Fruit fly (Drosophila melanogaster) whole organism, embryonic: ENCODE measurements around the gene SPARC.

Experiments
- BtbVII ChIP-seq: fragments of 200-800 bp; sonication (Bioruptor generic); optimal IDR thresholded peaks from 3 replicates; lab custom pipeline; 2017; ENCODE audit warnings: missing biosample characterization, mild to moderate bottlenecking, missing genetic modification characterization
- CG10209 ChIP-seq: fragments of 200-800 bp; sonication (Bioruptor generic); optimal IDR thresholded peaks from 3 replicates; lab custom pipeline; 2017; ENCODE audit warnings: missing biosample characterization, mild to moderate bottlenecking, missing genetic modification characterization, missing genetic modification reagents
- CG10321 ChIP-seq: fragments of 200-800 bp; sonication (Bioruptor generic); IDR thresholded peaks from 2 replicates; pipeline ENCODE4 v1.3.6; 2022; ENCODE audit warnings: missing biosample characterization, missing genetic modification characterization
- CG11247 ChIP-seq: fragments of 200-800 bp; sonication (Bioruptor generic); IDR thresholded peaks from 2 replicates; pipeline ENCODE4 v1.3.6; 2022; ENCODE audit warnings: missing biosample characterization, missing genetic modification characterization
- CG11398 ChIP-seq: fragments of 200-800 bp; sonication (Bioruptor generic); optimal IDR thresholded peaks from 2 replicates; lab custom pipeline; 2016; ENCODE audit warnings: missing biosample characterization, missing genetic modification characterization
- CG11560 ChIP-seq: fragments of 200-800 bp; sonication (Bioruptor generic); IDR thresholded peaks from 3 replicates; pipeline ENCODE4 v1.3.6; 2022; ENCODE audit warnings: missing biosample characterization, missing genetic modification characterization
- CG11723 ChIP-seq: fragments of 200-800 bp; sonication (Bioruptor generic); optimal IDR thresholded peaks from 2 replicates; lab custom pipeline; 2017; ENCODE audit warnings: missing biosample characterization, mild to moderate bottlenecking, missing genetic modification characterization
- CG12769 ChIP-seq: fragments of 200-800 bp; sonication (Bioruptor generic); optimal IDR thresholded peaks from 2 replicates; lab custom pipeline; 2019; ENCODE audit warnings: missing biosample characterization, mild to moderate bottlenecking, missing genetic modification characterization, moderate library complexity
- CG13775 ChIP-seq: fragments of 200-800 bp; sonication (Bioruptor generic); optimal IDR thresholded peaks from 3 replicates; lab custom pipeline; 2017; ENCODE audit warnings: missing biosample characterization, mild to moderate bottlenecking, missing genetic modification characterization
- CG14050 ChIP-seq: fragments of 200-800 bp; sonication (Bioruptor generic); IDR thresholded peaks from 3 replicates; pipeline ENCODE4 v1.3.6; 2022; ENCODE audit warnings: missing biosample characterization, missing genetic modification characterization
- CG15479 ChIP-seq: fragments of 200-800 bp; sonication (Bioruptor generic); optimal IDR thresholded peaks from 3 replicates; lab custom pipeline; 2019; ENCODE audit warnings: missing biosample characterization, mild to moderate bottlenecking, missing genetic modification characterization, moderate library complexity
- CG18476 ChIP-seq: fragments of 200-800 bp; sonication (Bioruptor generic); optimal IDR thresholded peaks from 2 replicates; lab custom pipeline; 2016; ENCODE audit warnings: missing biosample characterization, mild to moderate bottlenecking, missing genetic modification characterization
- CG2120 ChIP-seq: fragments of 200-800 bp; sonication (Bioruptor generic); optimal IDR thresholded peaks from 3 replicates; lab custom pipeline; 2016; ENCODE audit warnings: missing biosample characterization, missing genetic modification characterization
- CG2199 ChIP-seq: fragments of 200-800 bp; sonication (Bioruptor generic); IDR thresholded peaks from 3 replicates; pipeline ENCODE4 v1.3.6; 2022; ENCODE audit warnings: missing biosample characterization, missing genetic modification characterization
- CG3838 ChIP-seq: fragments of 200-800 bp; sonication (Bioruptor generic); optimal IDR thresholded peaks from 3 replicates; lab custom pipeline; 2016; ENCODE audit warnings: missing biosample characterization, missing genetic modification characterization
- CG3847 ChIP-seq: fragments of 200-800 bp; sonication (Bioruptor generic); IDR thresholded peaks from 2 replicates; pipeline ENCODE4 v1.3.6; 2022; ENCODE audit warnings: missing biosample characterization, missing genetic modification characterization
- CG6175 ChIP-seq: fragments of 200-800 bp; sonication (Bioruptor generic); IDR thresholded peaks from 3 replicates; pipeline ENCODE4 v1.3.6; 2022; ENCODE audit warnings: missing biosample characterization, missing genetic modification characterization
- CG8765 ChIP-seq: fragments of 200-800 bp; sonication (Bioruptor generic); IDR thresholded peaks from 2 replicates; pipeline ENCODE4 v1.3.6; 2022; ENCODE audit warnings: missing biosample characterization, missing genetic modification characterization
- D19A ChIP-seq: fragments of 200-800 bp; optimal IDR thresholded peaks from 3 replicates; lab custom pipeline; 2019; ENCODE audit warnings: missing biosample characterization, mild to moderate bottlenecking, missing genetic modification characterization, moderate library complexity
- Deaf1 ChIP-seq: fragments of 200-800 bp; optimal IDR thresholded peaks from 3 replicates; lab custom pipeline; 2019; ENCODE audit warnings: missing biosample characterization, mild to moderate bottlenecking, missing genetic modification characterization, moderate library complexity
- Dip3 ChIP-seq: fragments of 200-800 bp; sonication (Bioruptor generic); optimal IDR thresholded peaks from 3 replicates; lab custom pipeline; 2016; ENCODE audit warnings: missing biosample characterization, missing genetic modification characterization
- Doc2 ChIP-seq: fragments of 200-800 bp; sonication (Bioruptor generic); IDR thresholded peaks from 2 replicates; pipeline ENCODE4 v1.3.6; 2022; ENCODE audit warnings: missing biosample characterization, missing genetic modification characterization
- Dp ChIP-seq: fragments of 200-800 bp; sonication (Bioruptor generic); optimal IDR thresholded peaks from 2 replicates; lab custom pipeline; 2018; ENCODE audit warnings: missing biosample characterization, mild to moderate bottlenecking, missing genetic modification characterization, moderate library complexity
- Ets65A ChIP-seq: fragments of 200-800 bp; sonication (Bioruptor generic); peaks from one replicate; lab custom pipeline; 2016; ENCODE audit warnings: missing biosample characterization, missing genetic modification characterization
- GATAe ChIP-seq: fragments of 200-800 bp; sonication (Bioruptor generic); conservative IDR thresholded peaks from 2 replicates; pipeline ENCODE4 v1.3.6; 2022; ENCODE audit warnings: missing biosample characterization, missing genetic modification characterization
- HLH54F ChIP-seq: fragments of 200-800 bp; sonication (Bioruptor generic); optimal IDR thresholded peaks from 3 replicates; lab custom pipeline; 2016; ENCODE audit warnings: missing biosample characterization, missing genetic modification characterization
- Hey ChIP-seq: fragments of 200-800 bp; sonication (Bioruptor generic); optimal IDR thresholded peaks from 3 replicates; lab custom pipeline; 2018; ENCODE audit warnings: missing biosample characterization, mild to moderate bottlenecking, missing genetic modification characterization
- Hmr ChIP-seq: fragments of 200-800 bp; sonication (Bioruptor generic); optimal IDR thresholded peaks from 3 replicates; lab custom pipeline; 2017; ENCODE audit warnings: mild to moderate bottlenecking, missing biosample characterization, missing genetic modification reagents, missing genetic modification characterization
- Hr78 ChIP-seq, 2 experiments: fragments of 200-800 bp in 1 of 2; fragments of >200 bp in 1 of 2; sonication (Bioruptor generic) in 1 of 2; optimal IDR thresholded peaks; 2 replicates each; lab custom pipeline; 2017 to 2019; ENCODE audit warnings: missing biosample characterization in 2 of 2, missing genetic modification characterization in 2 of 2, mild to moderate bottlenecking in 1 of 2, moderate library complexity in 1 of 2
- Jarid2 ChIP-seq: fragments of 200-800 bp; sonication (Bioruptor generic); optimal IDR thresholded peaks from 3 replicates; lab custom pipeline; 2017; ENCODE audit warnings: mild to moderate bottlenecking, missing biosample characterization, missing genetic modification reagents, missing genetic modification characterization
- al ChIP-seq: fragments of 200-800 bp; sonication (Bioruptor generic); IDR thresholded peaks from 2 replicates; pipeline ENCODE4 v1.3.6; 2022; ENCODE audit warnings: missing biosample characterization, missing genetic modification characterization
- crc ChIP-seq: fragments of 200-800 bp; sonication (Bioruptor generic); optimal IDR thresholded peaks from 2 replicates; lab custom pipeline; 2016; ENCODE audit warnings: missing biosample characterization, missing genetic modification characterization
- cwo ChIP-seq: fragments of 200-800 bp; sonication (Bioruptor generic); optimal IDR thresholded peaks from 3 replicates; lab custom pipeline; 2017; ENCODE audit warnings: missing biosample characterization, missing genetic modification characterization, mild to moderate bottlenecking, moderate library complexity, missing genetic modification reagents
- dmrt11E ChIP-seq: fragments of 200-800 bp; sonication (Bioruptor generic); optimal IDR thresholded peaks from 3 replicates; lab custom pipeline; 2018; ENCODE audit warnings: missing biosample characterization, mild to moderate bottlenecking, missing genetic modification characterization, moderate library complexity
- dpn ChIP-seq, 2 experiments: fragments of 200-800 bp; sonication (Bioruptor generic); optimal IDR thresholded peaks; 3 replicates each; lab custom pipeline; 2016; ENCODE audit warnings: missing biosample characterization in 2 of 2, missing genetic modification characterization in 2 of 2
- ewg ChIP-seq: fragments of 200-800 bp; sonication (Bioruptor generic); optimal IDR thresholded peaks from 3 replicates; lab custom pipeline; 2017; ENCODE audit warnings: mild to moderate bottlenecking, missing biosample characterization, missing genetic modification reagents, missing genetic modification characterization
- gsb ChIP-seq: fragments of 200-800 bp; sonication (Bioruptor generic); IDR thresholded peaks from 2 replicates; pipeline ENCODE4 v1.3.6; 2022; ENCODE audit warnings: missing biosample characterization, missing genetic modification characterization
- ham ChIP-seq: fragments of 200-800 bp; sonication (Bioruptor generic); IDR thresholded peaks from 2 replicates; pipeline ENCODE4 v1.3.6; 2022; ENCODE audit warnings: missing biosample characterization, missing genetic modification characterization
- klu ChIP-seq: fragments of 200-800 bp; sonication (Bioruptor generic); IDR thresholded peaks from 2 replicates; pipeline ENCODE4 v1.3.6; 2022; ENCODE audit warnings: missing biosample characterization, missing genetic modification characterization
- kni ChIP-seq: fragments of 200-800 bp; sonication (Bioruptor generic); optimal IDR thresholded peaks from 3 replicates; lab custom pipeline; 2017; ENCODE audit warnings: mild to moderate bottlenecking, missing biosample characterization, missing genetic modification reagents, missing genetic modification characterization
- lbe ChIP-seq: fragments of 200-800 bp; sonication (Bioruptor generic); optimal IDR thresholded peaks from 2 replicates; lab custom pipeline; 2016; ENCODE audit warnings: missing biosample characterization, mild to moderate bottlenecking, missing genetic modification characterization
- pan ChIP-seq, 4 experiments: fragments of >200 bp in 3 of 4; fragments of 200-800 bp in 1 of 4; sonication (Bioruptor generic) in 1 of 4; optimal IDR thresholded peaks in 3 of 4; IDR thresholded peaks in 1 of 4; 2 replicates each; pipeline versions ENCODE4 v1.3.6 to Lab custom; 2017 to 2022; ENCODE audit warnings: missing biosample characterization in 2 of 4, missing genetic modification characterization in 2 of 4, mixed read lengths in 1 of 4
- pita ChIP-seq: fragments of 200-800 bp; sonication (Bioruptor generic); optimal IDR thresholded peaks from 2 replicates; lab custom pipeline; 2017; ENCODE audit warnings: missing biosample characterization, mild to moderate bottlenecking, missing genetic modification characterization
- ro ChIP-seq: fragments of 200-800 bp; sonication (Bioruptor generic); IDR thresholded peaks from 2 replicates; pipeline ENCODE4 v1.3.6; 2022; ENCODE audit warnings: missing biosample characterization, missing genetic modification characterization
- run ChIP-seq: fragments of 200-800 bp; sonication (Bioruptor generic); optimal IDR thresholded peaks from 3 replicates; lab custom pipeline; 2018; ENCODE audit warnings: missing biosample characterization, mild to moderate bottlenecking, missing genetic modification characterization
- unc-4 ChIP-seq: fragments of 200-800 bp; sonication (Bioruptor generic); IDR thresholded peaks from 2 replicates; pipeline ENCODE4 v1.3.6; 2022; ENCODE audit warnings: missing biosample characterization, missing genetic modification characterization; ENCODE audit not compliant: partially characterized antibody
- unpg ChIP-seq: fragments of 200-800 bp; sonication (Bioruptor generic); optimal IDR thresholded peaks from 3 replicates; lab custom pipeline; 2018; ENCODE audit warnings: missing biosample characterization, mild to moderate bottlenecking, missing genetic modification characterization, moderate library complexity
- z ChIP-seq: fragments of 200-800 bp; sonication (Bioruptor generic); IDR thresholded peaks from 3 replicates; pipeline ENCODE4 v1.3.6; 2022; ENCODE audit warnings: missing biosample characterization, missing genetic modification characterization
- zfh2 ChIP-seq: fragments of 200-800 bp; sonication (Bioruptor generic); optimal IDR thresholded peaks from 2 replicates; lab custom pipeline; 2016; ENCODE audit warnings: missing biosample characterization, missing genetic modification characterization

Gene SPARC

dm6 chr3R:26875544-26876027 lies 3.8 kb upstream of the SPARC start, which contains the start of gene Rb97D (continued):
- TF ChIP-seq Hmr (GFP tag; lab: Kevin White, UChicago), result peak; percentile 69
- TF ChIP-seq lbe (GFP tag; lab: Kevin White, UChicago), result peak; percentile 41
- TF ChIP-seq CG11723, result peak; percentile 26
- peak; percentile 70 for TF ChIP-seq dmrt11E (tag; lab: Kevin White, UChicago)
- TF ChIP-seq dpn (GFP tag; optimal IDR thresholded peaks at IDR 0.05; lab: Kevin White, UChicago), result peak; percentile 74 to 77
- peak; percentile 48; the same call in 1 of the 3 replicates for TF ChIP-seq CG11560 (tag; lab: Robert Waterston, UW)
- peak; percentile 65 for TF ChIP-seq CG10209 (GFP tag; lab: Kevin White, UChicago)
- no peak for TF ChIP-seq z (GFP tag; lab: Robert Waterston, UW)
- peak; percentile 75 for TF ChIP-seq HLH54F (GFP tag; lab: Kevin White, UChicago)
- TF ChIP-seq gsb (GFP tag; lab: Robert Waterston, UW), result peak; percentile 61
- no peak for TF ChIP-seq CG3838 (GFP tag; lab: Kevin White, UChicago)
- peak; percentile 59 for TF ChIP-seq crc (GFP tag; lab: Kevin White, UChicago)
- TF ChIP-seq CG8765, result peak; percentile 40; the same call in 1 of the 2 replicates
- TF ChIP-seq GATAe (GFP tag; lab: Robert Waterston, UW), result no peak
- peak; percentile 74 for TF ChIP-seq CG3847 (GFP tag; lab: Robert Waterston, UW)
- TF ChIP-seq unpg (GFP tag; lab: Kevin White, UChicago), result peak; percentile 74
- no peak for TF ChIP-seq Doc2 (GFP tag; lab: Robert Waterston, UW)
- peak; percentile 27 for TF ChIP-seq CG18476 (GFP tag; lab: Kevin White, UChicago)
- no peak for TF ChIP-seq Hr78 (GFP tag; optimal IDR thresholded peaks at IDR 0.05; lab: Kevin White, UChicago)
- TF ChIP-seq CG2199, result 0 out of 3 replicates have a peak, but pooled peaks have one; percentile 37
- TF ChIP-seq Dip3 (GFP tag; lab: Kevin White, UChicago), result no peak
- TF ChIP-seq run (tag; lab: Kevin White, UChicago), result no peak
- peak; percentile 15 for TF ChIP-seq Hey
- TF ChIP-seq pita, result no peak
- no peak for TF ChIP-seq Dp
- TF ChIP-seq ham (GFP tag; lab: Robert Waterston, UW), result no peak
- TF ChIP-seq D19A (tag; lab: Kevin White, UChicago), result peak; percentile 47
- TF ChIP-seq klu (GFP tag; lab: Robert Waterston, UW), result peak; percentile 48; the same call in 1 of the 2 replicates
- peak; percentile 31 for TF ChIP-seq ewg
- no peak for TF ChIP-seq CG15479 (GFP tag; lab: Kevin White, UChicago)
- TF ChIP-seq unc-4 (GFP tag; lab: Robert Waterston, UW), result peak; percentile 88
- peak; percentile 44 for TF ChIP-seq CG13775
- TF ChIP-seq ro (GFP tag; lab: Robert Waterston, UW), result no peak; the same call in none of the 2 replicates
- TF ChIP-seq CG11247 (GFP tag; lab: Robert Waterston, UW), result peak; percentile 51
- peak; percentile 38 for TF ChIP-seq CG11398
- TF ChIP-seq CG12769 (tag; lab: Kevin White, UChicago), result peak; percentile 75
- peak; percentile 47; the same call in 2 of the 3 replicates for TF ChIP-seq CG14050
- TF ChIP-seq CG2120 (GFP tag; lab: Kevin White, UChicago), result peak; percentile 85
- peak; percentile 59; the same call in 2 of the 3 replicates for TF ChIP-seq CG6175 (GFP tag; lab: Robert Waterston, UW)
- TF ChIP-seq zfh2 (GFP tag; lab: Kevin White, UChicago), result peak; percentile 69
- peak; percentile 96 for TF ChIP-seq Ets65A (GFP tag; lab: Kevin White, UChicago)
- no peak for TF ChIP-seq CG10321 (GFP tag; lab: Robert Waterston, UW)
- TF ChIP-seq BtbVII (GFP tag; lab: Kevin White, UChicago), result no peak
- peak; percentile 2 for TF ChIP-seq kni (GFP tag; lab: Kevin White, UChicago)
- TF ChIP-seq pan (optimal IDR thresholded peaks at IDR 0.05; lab: Kevin White, UChicago), result no peak
- TF ChIP-seq pan (GFP tag; optimal IDR thresholded peaks at IDR 0.05 in 1 of 2, IDR thresholded peaks at IDR 0.05 in 1 of 2), result peak in 1 of 2 experiments; percentile 84
- TF ChIP-seq Deaf1 (tag; lab: Kevin White, UChicago), result peak; percentile 4
- TF ChIP-seq cwo, result peak; percentile 20
- peak; percentile 4; the same call in 1 of the 2 replicates for TF ChIP-seq al (GFP tag; lab: Robert Waterston, UW)
- peak; percentile 17 for TF ChIP-seq Jarid2 (GFP tag; lab: Kevin White, UChicago)
